Worm (Caenorhabditis elegans): Measurements from ENCODE around the gene stdh-1.

- TF ChIP-seq zag-1 (tag; optimal IDR thresholded peaks at IDR 0.05): no peak
- TF ChIP-seq nhr-12 (tag; optimal IDR thresholded peaks at IDR 0.05): no peak
- TF ChIP-seq nhr-237 (tag; optimal IDR thresholded peaks at IDR 0.05): no peak
- TF ChIP-seq nhr-76 (tag; optimal IDR thresholded peaks at IDR 0.05): no peak
- no peak for TF ChIP-seq nhr-67 (tag; optimal IDR thresholded peaks at IDR 0.05)
- TF ChIP-seq ceh-82 (tag; optimal IDR thresholded peaks at IDR 0.05): no peak
- no peak for TF ChIP-seq ZK546.5 (tag; optimal IDR thresholded peaks at IDR 0.05)
- no peak for TF ChIP-seq skn-1 (tag; optimal IDR thresholded peaks at IDR 0.05)
- no peak for TF ChIP-seq nhr-23 (tag; optimal IDR thresholded peaks at IDR 0.05)
- no peak for TF ChIP-seq pha-4 (tag; optimal IDR thresholded peaks at IDR 0.05)
Measured at ce11 chrV:13931225-13931624, 24.9 kb downstream of the stdh-1 start, which contains the start of gene C06B3.16.
